Worm (Caenorhabditis elegans): ENCODE measurements around the gene meg-3.

The meg-3 gene

ce11 chrX:2014521-2014920, 25.1 kb upstream of the meg-3 start:
- TF ChIP-seq tbx-11 (GFP tag; IDR thresholded peaks at IDR 0.05) (no peak), tra-4 (tag; optimal IDR thresholded peaks at IDR 0.05) (no peak), flt-1 (GFP tag; IDR thresholded peaks at IDR 0.05) (no peak), ets-7 (tag; optimal IDR thresholded peaks at IDR 0.05) (no peak), hnd-1 (tag; optimal IDR thresholded peaks at IDR 0.05) (no peak), tbx-37 (GFP tag; conservative IDR thresholded peaks at IDR 0.05) (no peak), scrt-1 (GFP tag; IDR thresholded peaks at IDR 0.05) (no peak)

- TF ChIP-seq tbx-11 (GFP tag; IDR thresholded peaks at IDR 0.05) (no peak), ceh-36 (tag; optimal IDR thresholded peaks at IDR 0.05) (no peak), aly-1 (tag; optimal IDR thresholded peaks at IDR 0.05) (no peak), ets-7 (tag; optimal IDR thresholded peaks at IDR 0.05) (no peak), ama-1 (optimal IDR thresholded peaks at IDR 0.05) (no peak)
Measured at ce11 chrX:2013912-2014311, 24.5 kb upstream of the meg-3 start.

ce11 chrX:2012491-2013201, 23.2 kb upstream of the meg-3 start, which contains the start of gene Y102A11A.9:
Gene Y102A11A.9, plus strand, starts transcription at chrX:2013151.
- no peak for TF ChIP-seq tra-4 (tag; optimal IDR thresholded peaks at IDR 0.05)
- TF ChIP-seq ceh-36 (tag; optimal IDR thresholded peaks at IDR 0.05), result no peak
- TF ChIP-seq scrt-1 (GFP tag; IDR thresholded peaks at IDR 0.05), result no peak
- no peak for TF ChIP-seq tbx-11 (GFP tag; IDR thresholded peaks at IDR 0.05)
- no peak for TF ChIP-seq hmbx-1 (tag; optimal IDR thresholded peaks at IDR 0.05)
- TF ChIP-seq tbx-37 (GFP tag; conservative IDR thresholded peaks at IDR 0.05), result no peak
- no peak for TF ChIP-seq ets-7 (tag; optimal IDR thresholded peaks at IDR 0.05)
- no peak for TF ChIP-seq flt-1 (GFP tag; IDR thresholded peaks at IDR 0.05)
- no peak for TF ChIP-seq B0310.2 (tag; optimal IDR thresholded peaks at IDR 0.05)
- TF ChIP-seq F13C5.2 (tag; optimal IDR thresholded peaks at IDR 0.05), result no peak
- no peak for TF ChIP-seq hnd-1 (tag; optimal IDR thresholded peaks at IDR 0.05)
- no peak for TF ChIP-seq aly-1 (tag; optimal IDR thresholded peaks at IDR 0.05)
- TF ChIP-seq ama-1 (optimal IDR thresholded peaks at IDR 0.05), result no peak
- TF ChIP-seq ceh-13 (GFP tag; optimal IDR thresholded peaks at IDR 0.05), result no peak
- TF ChIP-seq hmg-4 (GFP tag; optimal IDR thresholded peaks at IDR 0.05), result no peak
- TF ChIP-seq sea-1 (GFP tag; conservative IDR thresholded peaks at IDR 0.05), result no peak
- no peak for TF ChIP-seq pes-1 (GFP tag; IDR thresholded peaks at IDR 0.05)

ce11 chrX:2000517-2000916, 11.1 kb upstream of the meg-3 start:
- TF ChIP-seq pes-1 (GFP tag; IDR thresholded peaks at IDR 0.05) (no peak), tbx-11 (GFP tag; IDR thresholded peaks at IDR 0.05) (no peak), B0310.2 (tag; optimal IDR thresholded peaks at IDR 0.05) (no peak), hnd-1 (tag; optimal IDR thresholded peaks at IDR 0.05) (no peak), tbx-37 (GFP tag; conservative IDR thresholded peaks at IDR 0.05) (no peak), ama-1 (optimal IDR thresholded peaks at IDR 0.05) (no peak), ceh-13 (GFP tag; optimal IDR thresholded peaks at IDR 0.05) (no peak), sea-1 (GFP tag; conservative IDR thresholded peaks at IDR 0.05) (no peak), hmg-4 (GFP tag; optimal IDR thresholded peaks at IDR 0.05) (no peak), hmbx-1 (tag; optimal IDR thresholded peaks at IDR 0.05) (no peak), flt-1 (GFP tag; IDR thresholded peaks at IDR 0.05) (no peak)

DNA sequence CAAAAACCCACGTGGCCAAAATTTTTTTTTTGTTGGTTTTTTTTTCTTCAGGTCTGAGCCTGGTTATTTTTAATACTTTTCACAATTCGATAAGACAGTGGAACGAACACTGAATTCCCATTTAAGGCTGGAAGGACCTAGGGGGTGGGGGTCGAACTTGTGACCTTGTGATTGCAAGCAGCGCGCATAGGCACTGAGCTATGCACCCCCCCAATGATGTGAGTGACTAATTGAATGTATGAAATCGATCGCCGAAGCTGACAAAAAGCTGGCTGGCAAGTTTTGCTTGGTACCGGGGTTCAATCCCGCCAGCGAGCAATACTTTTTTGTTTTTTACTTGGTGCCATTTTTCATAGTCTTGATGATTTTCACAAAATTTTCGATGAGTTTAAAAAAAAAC, 9.4 kb upstream of the meg-3 start:
- TF ChIP-seq sea-1 (GFP tag; conservative IDR thresholded peaks at IDR 0.05) (0 out of 2 replicates have a peak, but pooled peaks have one; percentile 8), pes-1 (GFP tag; IDR thresholded peaks at IDR 0.05) (peak; percentile 65), scrt-1 (GFP tag; IDR thresholded peaks at IDR 0.05) (peak; percentile 67; the same call in 1 of the 2 replicates), tbx-11 (GFP tag; IDR thresholded peaks at IDR 0.05) (0 out of 2 replicates have a peak, but pooled peaks have one; percentile 20), ceh-36 (tag; optimal IDR thresholded peaks at IDR 0.05) (no peak)

ce11 chrX:1997934-1998333, 8.5 kb upstream of the meg-3 start, which contains the start of gene Y40A1A.3:
Gene Y40A1A.3, minus strand, starts transcription at chrX:1998034.
- TF ChIP-seq hmg-4 (GFP tag; optimal IDR thresholded peaks at IDR 0.05) (no peak), hmbx-1 (tag; optimal IDR thresholded peaks at IDR 0.05) (no peak), aly-1 (tag; optimal IDR thresholded peaks at IDR 0.05) (no peak), ets-7 (tag; optimal IDR thresholded peaks at IDR 0.05) (no peak), tra-4 (tag; optimal IDR thresholded peaks at IDR 0.05) (no peak), hnd-1 (tag; optimal IDR thresholded peaks at IDR 0.05) (no peak), pes-1 (GFP tag; IDR thresholded peaks at IDR 0.05) (no peak), tbx-11 (GFP tag; IDR thresholded peaks at IDR 0.05) (no peak), ceh-13 (GFP tag; optimal IDR thresholded peaks at IDR 0.05) (no peak), sea-1 (GFP tag; conservative IDR thresholded peaks at IDR 0.05) (no peak), flt-1 (GFP tag; IDR thresholded peaks at IDR 0.05) (no peak), ceh-36 (tag; optimal IDR thresholded peaks at IDR 0.05) (no peak), F13C5.2 (tag; optimal IDR thresholded peaks at IDR 0.05) (no peak), B0310.2 (tag; optimal IDR thresholded peaks at IDR 0.05) (no peak), ama-1 (optimal IDR thresholded peaks at IDR 0.05) (no peak)

- TF ChIP-seq ets-7 (tag; optimal IDR thresholded peaks at IDR 0.05) (no peak), F13C5.2 (tag; optimal IDR thresholded peaks at IDR 0.05) (no peak), sea-1 (GFP tag; conservative IDR thresholded peaks at IDR 0.05) (no peak), hmg-4 (GFP tag; optimal IDR thresholded peaks at IDR 0.05) (no peak), tra-4 (tag; optimal IDR thresholded peaks at IDR 0.05) (no peak), aly-1 (tag; optimal IDR thresholded peaks at IDR 0.05) (no peak), ama-1 (optimal IDR thresholded peaks at IDR 0.05) (no peak), ceh-36 (tag; optimal IDR thresholded peaks at IDR 0.05) (no peak), ceh-13 (GFP tag; optimal IDR thresholded peaks at IDR 0.05) (no peak), B0310.2 (tag; optimal IDR thresholded peaks at IDR 0.05) (no peak), tbx-11 (GFP tag; IDR thresholded peaks at IDR 0.05) (no peak), hmbx-1 (tag; optimal IDR thresholded peaks at IDR 0.05) (no peak), scrt-1 (GFP tag; IDR thresholded peaks at IDR 0.05) (no peak), flt-1 (GFP tag; IDR thresholded peaks at IDR 0.05) (no peak), pes-1 (GFP tag; IDR thresholded peaks at IDR 0.05) (no peak), hnd-1 (tag; optimal IDR thresholded peaks at IDR 0.05) (no peak), tbx-37 (GFP tag; conservative IDR thresholded peaks at IDR 0.05) (no peak)
Measured at ce11 chrX:1990434-1990833, 1.0 kb upstream of the meg-3 start, which contains the start of gene Y40A1A.2. Gene Y40A1A.2, plus strand, starts transcription at chrX:1990734.

Data from whole organism, early embryonic.